Fruit fly (Drosophila melanogaster): ENCODE results near the gene swm.

swm gene

DNA sequence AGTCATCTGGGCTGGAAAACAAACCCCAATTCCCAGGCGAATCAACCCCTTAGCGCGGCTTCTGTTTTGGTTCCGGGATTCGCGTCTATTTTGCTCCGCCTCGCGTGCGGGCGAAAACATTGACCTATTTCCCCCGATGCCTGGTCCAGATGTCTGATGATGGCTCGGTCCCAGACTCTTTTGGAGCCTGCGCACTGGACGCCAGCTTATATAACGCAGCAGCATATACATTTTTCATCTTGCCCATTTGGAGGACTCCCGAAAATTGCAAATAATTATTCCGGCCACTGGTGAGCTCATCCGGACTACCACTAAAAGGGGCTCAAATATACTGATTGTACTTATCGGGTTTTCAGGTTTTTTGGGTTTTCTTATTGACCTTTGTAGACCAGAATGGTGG, 23.0 kb downstream of the swm start (continued):
- no peak for TF ChIP-seq dan (GFP tag; IDR thresholded peaks at IDR 0.05)
- no peak for TF ChIP-seq CG33213 (GFP tag; optimal IDR thresholded peaks at IDR 0.05)
- peak; percentile 16; the same call in 1 of the 2 replicates for TF ChIP-seq seq (GFP tag; IDR thresholded peaks at IDR 0.05)
- TF ChIP-seq bab2 (GFP tag; optimal IDR thresholded peaks at IDR 0.05), result no peak
- no peak for TF ChIP-seq Dek (tag; optimal IDR thresholded peaks at IDR 0.05)
- no peak for TF ChIP-seq Ravus (GFP tag; IDR thresholded peaks at IDR 0.05)
- no peak for TF ChIP-seq CG43689 (GFP tag; IDR thresholded peaks at IDR 0.05)
- no peak for TF ChIP-seq Rx (GFP tag; IDR thresholded peaks at IDR 0.05)
- TF ChIP-seq Pdp1 (GFP tag; optimal IDR thresholded peaks at IDR 0.05), result peak in 1 of 2 experiments; percentile 79
- TF ChIP-seq CG1233 (GFP tag; optimal IDR thresholded peaks at IDR 0.05), result no peak
- TF ChIP-seq dati (GFP tag; IDR thresholded peaks at IDR 0.05), result no peak
- no peak for TF ChIP-seq CrebB (tag; optimal IDR thresholded peaks at IDR 0.05)
- no peak for TF ChIP-seq CG11504 (tag; optimal IDR thresholded peaks at IDR 0.05)
- TF ChIP-seq Kr (GFP tag; optimal IDR thresholded peaks at IDR 0.05), result no peak
- TF ChIP-seq CG18599 (GFP tag; optimal IDR thresholded peaks at IDR 0.05), result no peak
- no peak for TF ChIP-seq odd (GFP tag; optimal IDR thresholded peaks at IDR 0.05)
- no peak for TF ChIP-seq btn (GFP tag; optimal IDR thresholded peaks at IDR 0.05)
- peak; percentile 80 for TF ChIP-seq ewg (GFP tag; optimal IDR thresholded peaks at IDR 0.05)
- TF ChIP-seq CG4854 (GFP tag; optimal IDR thresholded peaks at IDR 0.05), result no peak
- no peak for TF ChIP-seq Doc3 (GFP tag; IDR thresholded peaks at IDR 0.05; ENCODE audit: partially characterized antibody)
- no peak for TF ChIP-seq CG2120 (GFP tag; optimal IDR thresholded peaks at IDR 0.05)
- TF ChIP-seq crp (GFP tag; optimal IDR thresholded peaks at IDR 0.05), result peak in 1 of 2 experiments; percentile 9
- no peak for TF ChIP-seq Deaf1 (tag; optimal IDR thresholded peaks at IDR 0.05)
- TF ChIP-seq Usf (GFP tag; optimal IDR thresholded peaks at IDR 0.05), result no peak
- no peak for TF ChIP-seq Neu2 (GFP tag; optimal IDR thresholded peaks at IDR 0.05; ENCODE audit: borderline replicate concordance)
- no peak for TF ChIP-seq Abd-B (GFP tag; optimal IDR thresholded peaks at IDR 0.05)
- no peak for TF ChIP-seq CG11085 (GFP tag; IDR thresholded peaks at IDR 0.05)

DNA sequence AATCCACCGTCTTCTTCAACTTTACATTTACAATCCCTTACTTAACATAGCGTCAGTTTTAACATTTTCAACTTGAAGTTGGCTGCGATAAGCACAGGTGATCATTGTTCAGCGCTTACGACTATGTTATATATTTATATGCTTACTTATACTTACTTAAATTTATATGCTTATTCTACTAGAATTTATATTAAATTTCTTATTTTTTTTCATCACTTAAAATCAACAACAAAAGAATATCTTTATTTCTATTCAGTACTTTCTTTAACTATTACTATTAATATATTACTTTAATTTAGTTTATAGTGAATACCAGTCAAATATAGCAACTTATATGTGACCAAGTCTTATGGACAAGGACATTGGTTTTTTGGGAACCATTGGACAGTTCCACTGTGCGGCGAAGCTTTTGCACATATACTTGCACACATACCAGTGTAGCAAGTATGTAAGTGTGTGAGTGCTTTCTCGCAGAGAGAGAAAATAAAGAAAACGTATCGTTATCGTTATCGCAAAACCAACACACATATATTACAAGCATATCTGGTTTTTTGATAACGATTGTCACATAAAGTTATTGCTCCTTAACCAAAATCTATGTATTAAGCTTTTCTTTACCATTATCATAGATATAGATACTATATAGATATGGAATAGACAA, 24.2 kb downstream of the swm start, which contains the start of gene Hasp:
Gene Hasp, minus strand, starts transcription at position 51 of the 661 bp plus-strand sequence.
- TF ChIP-seq phol (tag; optimal IDR thresholded peaks at IDR 0.05) (peak; percentile 63), ase (GFP tag; IDR thresholded peaks at IDR 0.05) (peak; percentile 40; the same call in 1 of the 3 replicates), sim (GFP tag; IDR thresholded peaks at IDR 0.05) (no peak; the same call in 1 of the 2 replicates), CG4730 (GFP tag; IDR thresholded peaks at IDR 0.05) (no peak), ken (GFP tag; IDR thresholded peaks at IDR 0.05) (peak; percentile 21; the same call in 1 of the 3 replicates), Usf (GFP tag; optimal IDR thresholded peaks at IDR 0.05) (no peak), stwl (tag; optimal IDR thresholded peaks at IDR 0.05) (peak; percentile 73), br (optimal IDR thresholded peaks at IDR 0.05) (no peak), ATbp (GFP tag; optimal IDR thresholded peaks at IDR 0.05) (peak; percentile 44), CG14860 (GFP tag; IDR thresholded peaks at IDR 0.05; ENCODE audit: partially characterized antibody) (peak; percentile 83), hth (optimal IDR thresholded peaks at IDR 0.05) (no peak), CG6254 (GFP tag; optimal IDR thresholded peaks at IDR 0.05) (peak; percentile 53), Hr51 (GFP tag; optimal IDR thresholded peaks at IDR 0.05) (peak in 1 of 2 experiments; percentile 70), CG3065 (GFP tag; optimal IDR thresholded peaks at IDR 0.05) (peak; percentile 2), ro (GFP tag; IDR thresholded peaks at IDR 0.05) (0 out of 2 replicates have a peak, but pooled peaks have one; percentile 19), Pdp1 (GFP tag; optimal IDR thresholded peaks at IDR 0.05) (peak in 1 of 2 experiments; percentile 45), Nf-YB (GFP tag; optimal IDR thresholded peaks at IDR 0.05) (peak; percentile 10), CG2678 (tag; optimal IDR thresholded peaks at IDR 0.05) (peak; percentile 68), CG31388 (GFP tag; optimal IDR thresholded peaks at IDR 0.05) (no peak), CG11456 (GFP tag; IDR thresholded peaks at IDR 0.05) (peak; percentile 60; the same call in 2 of the 3 replicates), jigr1 (GFP tag; IDR thresholded peaks at IDR 0.05) (no peak), Opbp (GFP tag; IDR thresholded peaks at IDR 0.05; ENCODE audit: partially characterized antibody) (peak; percentile 84; the same call in 2 of the 3 replicates), CG15696 (tag; optimal IDR thresholded peaks at IDR 0.05) (no peak), CG15011 (GFP tag; optimal IDR thresholded peaks at IDR 0.05) (no peak), HmgZ (tag; optimal IDR thresholded peaks at IDR 0.05) (peak; percentile 18)

Measured in whole organism, embryonic.